Fruit fly (Drosophila melanogaster) whole organism, embryonic: ENCODE data around the gene CG12081.

ENCODE experiments used
- CG10543 ChIP-seq: fragments of 200-800 bp; sonication (Bioruptor generic); optimal IDR thresholded peaks from 3 replicates; lab custom pipeline; 2017; ENCODE audit warnings: missing biosample characterization, mild to moderate bottlenecking, missing genetic modification characterization, moderate library complexity
- Doc3 ChIP-seq: fragments of 200-800 bp; sonication (Bioruptor generic); IDR thresholded peaks from 3 replicates; pipeline ENCODE4 v1.3.6; 2022; ENCODE audit warnings: missing biosample characterization, missing genetic modification characterization; ENCODE audit not compliant: partially characterized antibody
- HmgZ ChIP-seq: fragments of 200-800 bp; sonication (Bioruptor generic); optimal IDR thresholded peaks from 2 replicates; lab custom pipeline; 2018; ENCODE audit warnings: missing biosample characterization, mild to moderate bottlenecking, missing genetic modification characterization
- Jarid2 ChIP-seq: fragments of 200-800 bp; sonication (Bioruptor generic); optimal IDR thresholded peaks from 3 replicates; lab custom pipeline; 2017; ENCODE audit warnings: mild to moderate bottlenecking, missing biosample characterization, missing genetic modification reagents, missing genetic modification characterization
- Vsx1 ChIP-seq: fragments of 200-800 bp; sonication (Bioruptor generic); optimal IDR thresholded peaks from 2 replicates; lab custom pipeline; 2017; ENCODE audit warnings: missing biosample characterization, mild to moderate bottlenecking, missing genetic modification characterization, missing genetic modification reagents
- dpn ChIP-seq, 2 experiments: fragments of 200-800 bp; sonication (Bioruptor generic); optimal IDR thresholded peaks; 3 replicates each; lab custom pipeline; 2016; ENCODE audit warnings: missing biosample characterization in 2 of 2, missing genetic modification characterization in 2 of 2
- psq ChIP-seq: fragments of 200-800 bp; sonication (Bioruptor generic); optimal IDR thresholded peaks from 2 replicates; lab custom pipeline; 2017; ENCODE audit warnings: missing biosample characterization, missing genetic modification characterization
- slbo ChIP-seq: fragments of 200-800 bp; sonication (Bioruptor generic); IDR thresholded peaks from 2 replicates; pipeline ENCODE4 v1.3.6; 2022; ENCODE audit warnings: missing biosample characterization, missing genetic modification characterization
- tna ChIP-seq: fragments of 200-800 bp; sonication (Bioruptor generic); IDR thresholded peaks from 2 replicates; pipeline ENCODE4 v1.3.6; 2022; ENCODE audit warnings: missing biosample characterization, missing genetic modification characterization; ENCODE audit not compliant: partially characterized antibody
- tx ChIP-seq: fragments of 200-800 bp; sonication (Bioruptor generic); optimal IDR thresholded peaks from 2 replicates; lab custom pipeline; 2016; ENCODE audit warnings: missing biosample characterization, missing genetic modification characterization
- zen ChIP-seq: fragments of 200-800 bp; sonication (Bioruptor generic); optimal IDR thresholded peaks from 3 replicates; lab custom pipeline; 2018; ENCODE audit warnings: missing biosample characterization, mild to moderate bottlenecking, missing genetic modification characterization, moderate library complexity

DNA sequence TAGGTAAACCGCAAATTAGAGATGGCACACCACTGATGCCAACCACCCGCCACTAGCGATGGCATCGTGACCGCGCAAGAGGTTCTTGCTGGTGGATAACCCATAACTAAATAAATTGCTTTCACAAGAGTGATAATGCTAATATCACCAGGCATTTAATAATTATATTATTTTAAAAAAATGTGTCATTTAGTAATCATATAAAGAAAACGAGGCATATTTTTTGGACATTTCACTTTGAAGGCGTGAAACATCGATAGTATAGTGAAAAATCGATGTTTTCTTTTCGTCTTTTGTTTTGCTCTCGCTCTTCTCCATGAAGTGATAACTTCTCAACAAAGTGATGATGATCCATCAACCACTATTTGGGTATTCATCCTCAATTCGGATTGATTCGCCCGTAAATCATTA lies 29.8 kb upstream of the CG12081 start, which contains the start of gene IntS4:
- TF ChIP-seq psq (GFP tag; lab: Kevin White, UChicago) (peak; percentile 98), HmgZ (peak; percentile 82), CG10543 (GFP tag; lab: Kevin White, UChicago) (peak; percentile 82), tna (GFP tag; lab: Robert Waterston, UW) (peak; percentile 85; the same call in 1 of the 2 replicates), Jarid2 (GFP tag; lab: Kevin White, UChicago) (no peak), Doc3 (GFP tag; lab: Robert Waterston, UW) (peak; percentile 96), tx (GFP tag; lab: Kevin White, UChicago) (no peak), zen (tag; lab: Kevin White, UChicago) (peak; percentile 63), dpn (GFP tag; optimal IDR thresholded peaks at IDR 0.05; lab: Kevin White, UChicago) (peak; percentile 39 to 82), Vsx1 (GFP tag; lab: Kevin White, UChicago) (peak; percentile 41), slbo (GFP tag; lab: Robert Waterston, UW) (peak; percentile 83; the same call in 1 of the 2 replicates)
